Worm (Caenorhabditis elegans) whole organism, midembryonic: ENCODE data around the gene nspe-3.

Experiments used
- T22C8.4 ChIP-seq: fragments of 200-800 bp; sonication (Bioruptor generic); IDR thresholded peaks from 2 replicates; pipeline ENCODE4 v1.3.6; 2022; ENCODE audit warnings: missing genetic modification characterization, missing compliant biosample characterization
- cog-1 ChIP-seq: sonication (generic microtip); optimal IDR thresholded peaks from 2 replicates; lab custom pipeline; 2016; ENCODE audit warnings: missing genetic modification characterization, missing compliant biosample characterization
- flt-1 ChIP-seq: fragments of 200-800 bp; sonication (Bioruptor generic); IDR thresholded peaks from 2 replicates; pipeline ENCODE4 v1.3.6; 2022; ENCODE audit warnings: missing genetic modification characterization, missing compliant biosample characterization
- klf-2 ChIP-seq: fragments of 200-800 bp; sonication (Bioruptor generic); conservative IDR thresholded peaks from 2 replicates; pipeline ENCODE4 v1.3.6; 2022; ENCODE audit warnings: missing genetic modification reagents, missing genetic modification characterization, missing compliant biosample characterization
- med-1 ChIP-seq: sonication (generic microtip); optimal IDR thresholded peaks from 2 replicates; lab custom pipeline; 2017; ENCODE audit warnings: missing genetic modification characterization, mild to moderate bottlenecking, missing compliant biosample characterization, antibody characterized with exemption, missing genetic modification reagents; ENCODE audit not compliant: insufficient read depth
- ref-1 ChIP-seq: fragments of 200-800 bp; sonication (Bioruptor generic); conservative IDR thresholded peaks from 2 replicates; pipeline ENCODE4 v1.3.6; 2022; ENCODE audit warnings: missing genetic modification reagents, missing genetic modification characterization, missing compliant biosample characterization
- tab-1 ChIP-seq: fragments of 200-800 bp; sonication (Bioruptor generic); IDR thresholded peaks from 2 replicates; pipeline ENCODE4 v1.3.6; 2022; ENCODE audit warnings: missing genetic modification characterization, missing compliant biosample characterization
- ztf-23 ChIP-seq: fragments of 200-800 bp; sonication (Bioruptor generic); IDR thresholded peaks from 2 replicates; pipeline ENCODE4 v1.3.6; 2022; ENCODE audit warnings: missing genetic modification reagents, missing genetic modification characterization, missing compliant biosample characterization
- ztf-29 ChIP-seq: fragments of 200-800 bp; sonication (Bioruptor generic); IDR thresholded peaks from 2 replicates; pipeline ENCODE4 v1.3.6; 2022; ENCODE audit warnings: missing genetic modification reagents, missing genetic modification characterization, missing compliant biosample characterization

Gene nspe-3

DNA sequence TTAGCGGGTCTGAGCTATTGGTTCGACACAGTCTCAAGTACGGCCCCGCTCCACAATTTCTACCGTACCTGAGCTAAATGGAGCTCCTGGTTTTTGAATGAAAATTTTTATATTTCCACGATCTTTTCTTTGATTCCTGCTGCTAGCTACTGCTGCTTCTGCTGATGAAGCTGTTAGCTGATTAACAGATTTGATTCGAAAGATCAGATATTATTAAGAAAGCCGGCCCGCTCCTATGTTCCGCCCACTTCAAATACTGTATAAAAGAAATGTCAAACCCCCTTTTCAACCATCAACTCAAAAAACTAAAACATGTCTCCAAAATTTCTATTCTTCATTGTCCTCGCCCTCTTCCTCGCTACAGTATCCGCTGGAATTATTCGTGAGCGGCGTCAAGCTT lies at the start of gene nspe-3:
Gene nspe-3 (plus strand): TSS at position 301 of the 400 bp plus-strand sequence.
- no peak for TF ChIP-seq klf-2 (GFP tag; lab: Robert Waterston, UW)
- no peak for TF ChIP-seq cog-1 (tag; lab: Kevin White, UChicago)
- no peak for TF ChIP-seq ref-1 (GFP tag; lab: Robert Waterston, UW)
- TF ChIP-seq flt-1 (GFP tag; lab: Robert Waterston, UW), result no peak
- no peak for TF ChIP-seq med-1
- TF ChIP-seq tab-1 (GFP tag; lab: Robert Waterston, UW), result no peak
- no peak for TF ChIP-seq T22C8.4 (GFP tag; lab: Robert Waterston, UW)
- no peak for TF ChIP-seq ztf-29 (GFP tag; lab: Robert Waterston, UW)
- TF ChIP-seq ztf-23 (GFP tag; lab: Robert Waterston, UW), result no peak

DNA sequence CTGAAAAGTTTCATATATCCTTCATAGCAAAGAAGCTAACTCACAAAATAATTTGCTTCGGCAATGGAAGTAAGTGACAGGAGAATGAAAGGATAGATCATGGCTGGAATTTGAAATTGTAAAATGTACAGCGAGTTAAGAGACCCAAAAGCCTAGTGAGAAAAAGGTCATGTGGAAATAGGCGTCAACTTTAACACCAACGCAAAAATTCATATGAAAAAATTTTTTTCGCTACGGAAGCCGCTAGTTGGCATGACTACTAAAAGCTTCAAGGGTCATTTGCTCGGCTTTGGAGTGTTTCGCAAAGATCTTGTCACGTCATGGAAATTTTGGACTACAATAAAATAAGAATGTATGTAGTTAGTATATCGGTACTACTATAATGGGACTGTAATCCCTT lies 47.2 kb upstream of the nspe-3 start, which contains the start of gene Y38E10A.1:
Gene Y38E10A.1 (minus strand): TSS at position 101 of the 400 bp plus-strand sequence.
- TF ChIP-seq tab-1 (GFP tag; lab: Robert Waterston, UW), result no peak
- no peak for TF ChIP-seq ztf-29 (GFP tag; lab: Robert Waterston, UW)
- TF ChIP-seq klf-2 (GFP tag; lab: Robert Waterston, UW), result no peak
- TF ChIP-seq ref-1 (GFP tag; lab: Robert Waterston, UW), result no peak

DNA sequence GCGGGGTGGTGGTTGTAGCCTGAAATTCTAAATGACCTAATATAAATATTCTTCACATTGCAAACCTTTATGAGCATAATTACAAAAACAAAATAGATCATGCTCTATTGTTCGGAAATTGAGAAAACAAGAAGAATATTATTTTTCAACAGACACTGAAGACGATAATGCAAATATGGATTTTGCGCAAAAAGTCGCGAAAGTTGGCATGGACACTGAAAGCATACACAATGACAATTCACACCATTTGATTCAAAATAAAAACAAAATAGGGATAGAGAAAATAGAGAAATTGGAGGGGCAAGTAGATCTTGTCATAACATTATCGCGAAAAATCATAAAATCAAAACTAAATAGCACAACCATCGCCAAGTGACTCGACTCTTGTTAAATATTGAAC lies 44.9 kb upstream of the nspe-3 start, which contains the start of gene Y38E10A.35:
Gene Y38E10A.35 (minus strand): TSS at position 101 of the 400 bp plus-strand sequence.
- no peak for TF ChIP-seq flt-1 (GFP tag; lab: Robert Waterston, UW)
- TF ChIP-seq ztf-29 (GFP tag; lab: Robert Waterston, UW), result no peak
- no peak for TF ChIP-seq klf-2 (GFP tag; lab: Robert Waterston, UW)
- no peak for TF ChIP-seq tab-1 (GFP tag; lab: Robert Waterston, UW)
- TF ChIP-seq ref-1 (GFP tag; lab: Robert Waterston, UW), result no peak
- TF ChIP-seq med-1, result no peak
- no peak for TF ChIP-seq cog-1 (tag; lab: Kevin White, UChicago)
- TF ChIP-seq T22C8.4 (GFP tag; lab: Robert Waterston, UW), result no peak
- no peak for TF ChIP-seq ztf-23 (GFP tag; lab: Robert Waterston, UW)

DNA sequence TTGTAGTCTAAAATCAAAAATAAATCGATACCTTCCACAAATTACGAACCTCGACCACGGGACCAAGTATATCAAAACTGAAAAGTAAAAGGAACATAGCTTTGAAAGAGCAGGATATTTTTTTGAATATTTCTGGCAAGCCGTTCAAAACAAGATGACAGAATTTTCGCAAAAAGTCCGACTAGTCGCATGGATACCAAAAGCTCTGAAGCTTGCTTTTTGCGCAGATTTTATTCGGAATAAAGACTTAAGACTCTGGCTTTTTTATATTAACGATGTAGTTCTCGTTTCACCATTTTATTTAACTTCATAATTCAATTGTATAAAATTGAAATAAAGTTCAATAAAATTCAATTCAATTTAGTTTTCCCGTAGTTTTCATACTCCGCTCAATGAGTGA lies 44.1 kb upstream of the nspe-3 start, which contains the start of gene Y38E10A.2:
Gene Y38E10A.2 (minus strand): TSS at position 101 of the 400 bp plus-strand sequence.
- no peak for TF ChIP-seq klf-2 (GFP tag; lab: Robert Waterston, UW)
- TF ChIP-seq flt-1 (GFP tag; lab: Robert Waterston, UW), result no peak
- TF ChIP-seq ztf-23 (GFP tag; lab: Robert Waterston, UW), result no peak
- no peak for TF ChIP-seq tab-1 (GFP tag; lab: Robert Waterston, UW)
- no peak for TF ChIP-seq ztf-29 (GFP tag; lab: Robert Waterston, UW)
- TF ChIP-seq T22C8.4 (GFP tag; lab: Robert Waterston, UW), result no peak
- TF ChIP-seq cog-1 (tag; lab: Kevin White, UChicago), result no peak
- TF ChIP-seq ref-1 (GFP tag; lab: Robert Waterston, UW), result no peak
- TF ChIP-seq med-1, result no peak

DNA sequence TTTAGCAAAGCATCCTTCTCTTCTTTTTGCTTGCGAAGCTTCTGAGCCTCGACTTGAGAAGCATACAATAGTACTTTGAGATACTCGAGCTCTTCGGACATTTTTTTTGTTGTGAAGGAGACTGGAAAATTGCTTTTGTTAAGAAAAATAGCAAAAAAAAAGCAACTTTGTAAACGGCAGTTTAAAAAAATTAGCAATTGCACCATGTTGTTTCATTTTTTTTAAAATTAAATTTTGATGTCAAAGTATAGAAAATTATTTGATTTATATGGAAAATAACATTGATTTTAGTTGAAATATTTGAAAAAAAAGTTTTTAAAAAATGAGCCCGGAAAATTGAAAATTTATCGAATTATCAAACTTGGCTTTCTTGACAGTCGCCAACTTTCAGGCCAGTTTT lies 43.0 kb upstream of the nspe-3 start, which contains the start of gene Y38E10A.3:
Gene Y38E10A.3 (minus strand): TSS at position 101 of the 400 bp plus-strand sequence.
- TF ChIP-seq med-1 (no peak), ztf-23 (GFP tag; lab: Robert Waterston, UW) (no peak), ref-1 (GFP tag; lab: Robert Waterston, UW) (no peak), tab-1 (GFP tag; lab: Robert Waterston, UW) (no peak), klf-2 (GFP tag; lab: Robert Waterston, UW) (no peak), flt-1 (GFP tag; lab: Robert Waterston, UW) (no peak), ztf-29 (GFP tag; lab: Robert Waterston, UW) (no peak), cog-1 (tag; lab: Kevin White, UChicago) (no peak)

DNA sequence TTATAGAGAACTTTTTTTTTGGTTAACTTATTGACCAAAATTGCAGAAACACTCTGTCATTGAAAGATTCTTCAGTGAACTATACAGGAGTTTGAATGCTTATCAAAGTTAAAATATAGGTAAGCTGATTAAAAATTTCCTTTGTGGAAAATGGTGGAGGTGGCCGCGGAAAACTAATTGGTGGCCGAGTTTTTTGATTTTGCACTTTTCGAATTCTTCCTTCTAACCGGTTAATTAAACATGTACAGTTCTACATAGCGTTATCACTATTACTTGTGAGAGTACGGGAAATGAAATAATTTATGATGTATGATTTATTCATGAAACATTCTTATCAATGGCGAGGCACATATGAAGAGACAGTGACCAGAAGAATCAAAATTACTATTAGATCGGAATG lies 39.9 kb upstream of the nspe-3 start, which contains the start of gene clec-8:
Gene clec-8 (minus strand): TSS at position 308 of the 400 bp plus-strand sequence.
- TF ChIP-seq T22C8.4 (GFP tag; lab: Robert Waterston, UW) (no peak), ztf-23 (GFP tag; lab: Robert Waterston, UW) (no peak), med-1 (no peak), ref-1 (GFP tag; lab: Robert Waterston, UW) (no peak), cog-1 (tag; lab: Kevin White, UChicago) (no peak), klf-2 (GFP tag; lab: Robert Waterston, UW) (no peak), tab-1 (GFP tag; lab: Robert Waterston, UW) (no peak), flt-1 (GFP tag; lab: Robert Waterston, UW) (no peak), ztf-29 (GFP tag; lab: Robert Waterston, UW) (no peak)

DNA sequence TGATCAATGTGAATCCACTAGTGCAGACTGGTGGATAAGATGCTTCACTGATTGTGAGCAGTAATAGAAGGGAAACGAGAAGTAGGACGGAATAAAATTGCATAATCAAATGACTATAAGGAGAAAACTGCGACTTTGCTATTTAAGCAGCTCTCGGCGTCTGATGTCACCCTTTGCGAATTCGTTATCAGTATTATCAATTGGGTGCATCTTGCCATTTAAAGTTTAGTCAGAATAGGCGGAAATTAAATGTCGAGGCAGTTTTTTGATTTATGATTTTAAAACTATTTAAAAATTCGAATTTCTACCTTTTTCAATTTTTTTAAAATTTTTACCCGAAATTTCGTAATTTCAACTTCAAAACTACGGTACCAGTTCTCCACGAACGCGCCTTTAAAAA lies 36.7 kb upstream of the nspe-3 start, which contains the start of gene clec-4:
Gene clec-4 (minus strand): TSS at position 162 of the 400 bp plus-strand sequence.
- TF ChIP-seq klf-2 (GFP tag; lab: Robert Waterston, UW) (no peak), flt-1 (GFP tag; lab: Robert Waterston, UW) (no peak), cog-1 (tag; lab: Kevin White, UChicago) (no peak), T22C8.4 (GFP tag; lab: Robert Waterston, UW) (no peak), ref-1 (GFP tag; lab: Robert Waterston, UW) (no peak)

DNA sequence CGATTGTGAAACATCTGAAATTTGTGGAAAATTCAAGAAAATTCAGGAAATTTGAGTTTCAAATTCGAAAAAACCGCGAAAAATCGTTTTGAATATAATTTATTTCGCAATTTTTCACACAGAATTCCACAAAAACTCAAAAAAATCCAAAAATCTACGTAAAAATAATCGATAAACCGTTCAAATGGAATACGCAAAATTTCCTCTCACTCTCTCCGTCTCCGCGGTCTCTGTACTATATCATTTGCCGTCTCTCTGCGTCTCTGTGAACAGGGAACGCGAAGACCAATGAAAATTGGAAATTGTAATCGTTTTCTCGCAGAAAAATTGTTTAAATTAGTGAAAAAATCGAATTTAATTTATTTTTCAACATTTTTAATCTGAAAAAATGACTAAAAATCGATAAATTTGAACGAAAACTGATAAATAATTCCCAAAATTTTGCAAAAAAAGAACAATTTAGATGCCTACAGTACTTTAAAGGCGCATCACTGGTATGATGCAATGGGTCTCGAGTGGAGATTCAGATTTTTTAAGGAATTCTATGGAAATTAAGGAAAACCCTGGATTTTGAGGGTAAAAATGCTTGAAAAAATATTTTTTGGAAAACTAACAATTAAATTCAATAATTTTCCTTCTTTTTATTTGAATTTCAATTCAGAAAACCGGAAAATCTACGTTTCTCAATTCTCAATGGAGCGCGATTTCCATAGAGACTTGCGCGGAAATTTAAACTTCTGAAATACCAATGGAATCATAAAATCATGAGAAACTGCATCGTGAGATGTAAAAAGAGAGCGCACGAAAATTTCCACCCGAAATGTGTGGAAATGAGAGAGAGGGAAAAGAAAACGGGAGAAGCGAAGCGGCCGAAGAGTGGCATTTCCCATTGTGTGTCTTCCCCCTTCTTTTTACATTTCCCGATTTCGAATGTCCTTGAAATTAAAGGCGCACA lies 13.7 kb upstream of the nspe-3 start, which contains the start of the genes ceh-100 and lips-15:
Gene ceh-100 (minus strand): TSS at position 14 of the 955 bp plus-strand sequence.
Gene lips-15 (plus strand): TSS at position 720 of the 955 bp plus-strand sequence.
- TF ChIP-seq cog-1 (tag; lab: Kevin White, UChicago) (no peak), ztf-23 (GFP tag; lab: Robert Waterston, UW) (no peak), T22C8.4 (GFP tag; lab: Robert Waterston, UW) (peak; percentile 44; the same call in 1 of the 2 replicates), klf-2 (GFP tag; lab: Robert Waterston, UW) (no peak), ref-1 (GFP tag; lab: Robert Waterston, UW) (no peak)
